Fruit fly (Drosophila melanogaster) whole organism, prepupa: Measurements from ENCODE around the gene CG13896.

Experiments used
- Blimp-1 ChIP-seq: fragments of 200-800 bp; sonication (Bioruptor generic); optimal IDR thresholded peaks from 3 replicates; lab custom pipeline; 2017; ENCODE audit warnings: missing biosample characterization, missing genetic modification characterization, mild to moderate bottlenecking, moderate library complexity, missing genetic modification reagents
- CG10669 ChIP-seq: fragments of 200-800 bp; sonication (Bioruptor generic); optimal IDR thresholded peaks from 3 replicates; lab custom pipeline; 2018; ENCODE audit warnings: missing biosample characterization, mild to moderate bottlenecking, missing genetic modification characterization, moderate library complexity
- CG11762 ChIP-seq: fragments of 200-800 bp; sonication (Bioruptor generic); optimal IDR thresholded peaks from 3 replicates; lab custom pipeline; 2016; ENCODE audit warnings: missing biosample characterization, missing genetic modification characterization; ENCODE audit not compliant: insufficient read depth
- CG11902 ChIP-seq: fragments of 200-800 bp; sonication (Bioruptor generic); optimal IDR thresholded peaks from 3 replicates; lab custom pipeline; 2016; ENCODE audit warnings: missing biosample characterization, missing genetic modification characterization
- CG15336 ChIP-seq: fragments of 200-800 bp; sonication (Bioruptor generic); IDR thresholded peaks from 2 replicates; pipeline ENCODE4 v1.3.6; 2022; ENCODE audit warnings: missing biosample characterization, missing genetic modification characterization
- CG1621 ChIP-seq: fragments of 200-800 bp; sonication (Bioruptor generic); optimal IDR thresholded peaks from 3 replicates; lab custom pipeline; 2018; ENCODE audit warnings: missing biosample characterization, mild to moderate bottlenecking, missing genetic modification characterization
- CG16779 ChIP-seq: fragments of 200-800 bp; sonication (Bioruptor generic); optimal IDR thresholded peaks from 3 replicates; lab custom pipeline; 2017; ENCODE audit warnings: missing biosample characterization, mild to moderate bottlenecking, missing genetic modification characterization
- CG3032 ChIP-seq: fragments of 200-800 bp; optimal IDR thresholded peaks from 2 replicates; lab custom pipeline; 2019; ENCODE audit warnings: missing biosample characterization, mild to moderate bottlenecking, missing genetic modification characterization, moderate library complexity
- CG31627 ChIP-seq: fragments of 200-800 bp; sonication (Bioruptor generic); optimal IDR thresholded peaks from 3 replicates; lab custom pipeline; 2016; ENCODE audit warnings: missing biosample characterization, missing genetic modification characterization
- CG32006 ChIP-seq: fragments of 200-800 bp; sonication (Bioruptor generic); optimal IDR thresholded peaks from 3 replicates; lab custom pipeline; 2017; ENCODE audit warnings: missing biosample characterization, mild to moderate bottlenecking, missing genetic modification characterization
- CG34406 ChIP-seq: fragments of 200-800 bp; sonication (Bioruptor generic); optimal IDR thresholded peaks from 3 replicates; lab custom pipeline; 2016; ENCODE audit warnings: missing biosample characterization, missing genetic modification characterization
- CG6163 ChIP-seq: fragments of 200-800 bp; sonication (Bioruptor generic); IDR thresholded peaks from 3 replicates; pipeline ENCODE4 v1.3.6; 2022; ENCODE audit warnings: missing biosample characterization, missing genetic modification characterization
- CG6276 ChIP-seq: fragments of 200-800 bp; sonication (Bioruptor generic); optimal IDR thresholded peaks from 2 replicates; lab custom pipeline; 2017; ENCODE audit warnings: missing biosample characterization, mild to moderate bottlenecking, missing genetic modification characterization
- CG6792 ChIP-seq: fragments of 200-800 bp; sonication (Bioruptor generic); optimal IDR thresholded peaks from 3 replicates; lab custom pipeline; 2016; ENCODE audit warnings: missing biosample characterization, missing genetic modification characterization
- CG6808 ChIP-seq: fragments of 200-800 bp; sonication (Bioruptor generic); optimal IDR thresholded peaks from 3 replicates; lab custom pipeline; 2017; ENCODE audit warnings: missing biosample characterization, missing genetic modification characterization, mild to moderate bottlenecking, moderate library complexity, missing genetic modification reagents
- CG8119 ChIP-seq: fragments of 200-800 bp; sonication (Bioruptor generic); IDR thresholded peaks from 3 replicates; pipeline ENCODE4 v1.3.6; 2022; ENCODE audit warnings: missing biosample characterization, missing genetic modification characterization
- CG8319 ChIP-seq: fragments of 200-800 bp; sonication (Bioruptor generic); optimal IDR thresholded peaks from 3 replicates; lab custom pipeline; 2016; ENCODE audit warnings: missing biosample characterization, missing genetic modification characterization
- CG8632 ChIP-seq: fragments of 200-800 bp; sonication (Bioruptor generic); optimal IDR thresholded peaks from 3 replicates; lab custom pipeline; 2016; ENCODE audit warnings: missing biosample characterization, missing genetic modification characterization
- CG9139 ChIP-seq: fragments of 200-800 bp; sonication (Bioruptor generic); optimal IDR thresholded peaks from 3 replicates; lab custom pipeline; 2017; ENCODE audit warnings: missing biosample characterization, mild to moderate bottlenecking, missing genetic modification characterization
- Eip75B ChIP-seq: fragments of 200-800 bp; sonication (Bioruptor generic); optimal IDR thresholded peaks from 3 replicates; lab custom pipeline; 2016; ENCODE audit warnings: missing biosample characterization, missing genetic modification characterization
- Eip78C ChIP-seq: fragments of 200-800 bp; sonication (Bioruptor generic); peaks from one replicate; lab custom pipeline; 2016; ENCODE audit warnings: missing biosample characterization, missing genetic modification characterization
- Eip93F ChIP-seq: fragments of 200-800 bp; sonication (Bioruptor generic); optimal IDR thresholded peaks from 2 replicates; lab custom pipeline; 2016; ENCODE audit warnings: missing biosample characterization, mild to moderate bottlenecking, missing genetic modification characterization
- Ets21C ChIP-seq: fragments of 200-800 bp; sonication (Bioruptor generic); optimal IDR thresholded peaks from 3 replicates; lab custom pipeline; 2016; ENCODE audit warnings: missing biosample characterization, missing genetic modification characterization
- Ets96B ChIP-seq: fragments of 200-800 bp; optimal IDR thresholded peaks from 2 replicates; lab custom pipeline; 2019; ENCODE audit warnings: missing biosample characterization, mild to moderate bottlenecking, missing genetic modification characterization, moderate library complexity
- Gug ChIP-seq: fragments of 200-800 bp; sonication (Bioruptor generic); IDR thresholded peaks from 2 replicates; pipeline ENCODE4 v1.3.6; 2022; ENCODE audit warnings: missing biosample characterization, missing genetic modification characterization
- Hr38 ChIP-seq: sonication (Bioruptor generic); optimal IDR thresholded peaks from 2 replicates; lab custom pipeline; 2016; ENCODE audit warnings: missing biosample characterization, missing genetic modification characterization
- Hr39 ChIP-seq: fragments of 200-800 bp; sonication (Bioruptor generic); optimal IDR thresholded peaks from 2 replicates; lab custom pipeline; 2016; ENCODE audit warnings: missing biosample characterization, missing genetic modification characterization
- Hr4 ChIP-seq: fragments of 200-800 bp; sonication (Bioruptor generic); optimal IDR thresholded peaks from 3 replicates; lab custom pipeline; 2016; ENCODE audit warnings: missing biosample characterization, missing genetic modification characterization
- Lpt ChIP-seq: fragments of 200-800 bp; sonication (Bioruptor generic); optimal IDR thresholded peaks from 3 replicates; lab custom pipeline; 2016; ENCODE audit warnings: missing biosample characterization, missing genetic modification characterization
- Met ChIP-seq: fragments of 200-800 bp; sonication (Bioruptor generic); optimal IDR thresholded peaks from 3 replicates; lab custom pipeline; 2016; ENCODE audit warnings: missing biosample characterization, missing genetic modification characterization
- OdsH ChIP-seq: fragments of 200-800 bp; sonication (Bioruptor generic); optimal IDR thresholded peaks from 3 replicates; lab custom pipeline; 2016; ENCODE audit warnings: missing biosample characterization, missing genetic modification characterization
- Smox ChIP-seq: fragments of 200-800 bp; sonication (Bioruptor generic); optimal IDR thresholded peaks from 3 replicates; lab custom pipeline; 2016; ENCODE audit warnings: missing biosample characterization, missing genetic modification characterization
- Sox102F ChIP-seq: fragments of 200-800 bp; sonication (Bioruptor generic); optimal IDR thresholded peaks from 2 replicates; lab custom pipeline; 2016; ENCODE audit warnings: missing biosample characterization, mild to moderate bottlenecking, missing genetic modification characterization
- Sox14 ChIP-seq: fragments of 200-800 bp; sonication (Bioruptor generic); optimal IDR thresholded peaks from 3 replicates; lab custom pipeline; 2016; ENCODE audit warnings: missing biosample characterization, missing genetic modification characterization
- Sox15 ChIP-seq: fragments of 200-800 bp; sonication (Bioruptor generic); optimal IDR thresholded peaks from 3 replicates; lab custom pipeline; 2016; ENCODE audit warnings: missing biosample characterization, missing genetic modification characterization
- achi ChIP-seq: fragments of 200-800 bp; sonication (Bioruptor generic); optimal IDR thresholded peaks from 3 replicates; lab custom pipeline; 2016; ENCODE audit warnings: missing biosample characterization, missing genetic modification characterization
- acj6 ChIP-seq: fragments of 200-800 bp; sonication (Bioruptor generic); optimal IDR thresholded peaks from 3 replicates; lab custom pipeline; 2016; ENCODE audit warnings: missing biosample characterization, missing genetic modification characterization
- cyc ChIP-seq: fragments of 200-800 bp; sonication (Bioruptor generic); optimal IDR thresholded peaks from 3 replicates; lab custom pipeline; 2016; ENCODE audit warnings: missing biosample characterization, missing genetic modification characterization
- dac ChIP-seq: fragments of 200-800 bp; sonication (Bioruptor generic); optimal IDR thresholded peaks from 2 replicates; lab custom pipeline; 2017; ENCODE audit warnings: missing biosample characterization, mild to moderate bottlenecking, missing genetic modification characterization
- eg ChIP-seq: fragments of 200-800 bp; sonication (Bioruptor generic); IDR thresholded peaks from 3 replicates; pipeline ENCODE4 v1.3.6; 2022; ENCODE audit warnings: missing biosample characterization, missing genetic modification characterization
- esn ChIP-seq: fragments of 200-800 bp; sonication (Bioruptor generic); optimal IDR thresholded peaks from 2 replicates; lab custom pipeline; 2016; ENCODE audit warnings: missing biosample characterization, mild to moderate bottlenecking, missing genetic modification characterization, moderate library complexity
- fd59A ChIP-seq: fragments of 200-800 bp; sonication (Bioruptor generic); optimal IDR thresholded peaks from 2 replicates; lab custom pipeline; 2017; ENCODE audit warnings: missing biosample characterization, mild to moderate bottlenecking, missing genetic modification characterization, missing genetic modification reagents
- fkh ChIP-seq: fragments of 200-800 bp; sonication (Bioruptor generic); optimal IDR thresholded peaks from 3 replicates; lab custom pipeline; 2017; ENCODE audit warnings: missing biosample characterization, mild to moderate bottlenecking, missing genetic modification characterization, moderate library complexity
- lz ChIP-seq: fragments of 200-800 bp; sonication (Bioruptor generic); optimal IDR thresholded peaks from 3 replicates; lab custom pipeline; 2016; ENCODE audit warnings: missing biosample characterization, missing genetic modification characterization
- net ChIP-seq: fragments of 200-800 bp; sonication (Bioruptor generic); optimal IDR thresholded peaks from 3 replicates; lab custom pipeline; 2016; ENCODE audit warnings: missing biosample characterization, missing genetic modification characterization
- pdm3 ChIP-seq: fragments of 200-800 bp; sonication (Bioruptor generic); optimal IDR thresholded peaks from 3 replicates; lab custom pipeline; 2016; ENCODE audit warnings: missing biosample characterization, missing genetic modification characterization
- salr ChIP-seq, 2 experiments: fragments of 200-800 bp; sonication (Bioruptor generic); optimal IDR thresholded peaks; 3 replicates each; lab custom pipeline; 2016 to 2018; ENCODE audit warnings: missing biosample characterization in 2 of 2, missing genetic modification characterization in 2 of 2, mild to moderate bottlenecking in 1 of 2
- ss ChIP-seq, 2 experiments: fragments of 200-800 bp; sonication (Bioruptor generic); optimal IDR thresholded peaks; 2 replicates in 1 of 2; 3 replicates in 1 of 2; lab custom pipeline; 2017 to 2018; ENCODE audit warnings: mild to moderate bottlenecking in 2 of 2, missing biosample characterization in 2 of 2, missing genetic modification characterization in 2 of 2, moderate library complexity in 1 of 2
- svp ChIP-seq: fragments of 200-800 bp; sonication (Bioruptor generic); peaks from one replicate; lab custom pipeline; 2016; ENCODE audit warnings: missing biosample characterization, missing genetic modification characterization
- topi ChIP-seq: fragments of 200-800 bp; sonication (Bioruptor generic); optimal IDR thresholded peaks from 3 replicates; lab custom pipeline; 2016; ENCODE audit warnings: missing biosample characterization, missing genetic modification characterization

Gene CG13896

dm6 chr3L:742389-742951 lies 30.8 kb upstream of the CG13896 start (continued):
- TF ChIP-seq CG8319 (no peak), CG6792 (GFP tag; lab: Kevin White, UChicago) (no peak), CG32006 (no peak), Smox (GFP tag; lab: Kevin White, UChicago) (no peak)

dm6 chr3L:741687-742086 lies 30.0 kb upstream of the CG13896 start:
- TF ChIP-seq Gug (GFP tag; lab: Robert Waterston, UW) (peak; percentile 68), Sox15 (GFP tag; lab: Kevin White, UChicago) (no peak), Eip78C (GFP tag; lab: Kevin White, UChicago) (peak; percentile 87), lz (GFP tag; lab: Kevin White, UChicago) (peak; percentile 13), CG6808 (GFP tag; lab: Kevin White, UChicago) (no peak), acj6 (GFP tag; lab: Kevin White, UChicago) (peak; percentile 16), CG11902 (GFP tag; lab: Kevin White, UChicago) (no peak), Ets21C (no peak), topi (GFP tag; lab: Kevin White, UChicago) (peak; percentile 18), eg (GFP tag; lab: Robert Waterston, UW) (peak; percentile 91), esn (GFP tag; lab: Kevin White, UChicago) (no peak), fd59A (GFP tag; lab: Kevin White, UChicago) (no peak), CG8632 (GFP tag; lab: Kevin White, UChicago) (peak; percentile 11), Eip93F (no peak), CG3032 (tag; lab: Kevin White, UChicago) (peak; percentile 18), CG1621 (peak; percentile 3), salr (GFP tag; optimal IDR thresholded peaks at IDR 0.05; lab: Kevin White, UChicago) (peak in 1 of 2 experiments; percentile 63), Lpt (GFP tag; lab: Kevin White, UChicago) (peak; percentile 86), svp (GFP tag; lab: Kevin White, UChicago) (peak; percentile 59), Blimp-1 (GFP tag; lab: Kevin White, UChicago) (no peak), CG6163 (GFP tag; lab: Robert Waterston, UW) (peak; percentile 82), Hr38 (GFP tag; lab: Kevin White, UChicago) (no peak), CG11762 (peak; percentile 41), Sox14 (GFP tag; lab: Kevin White, UChicago) (peak; percentile 52), CG15336 (GFP tag; lab: Robert Waterston, UW) (peak; percentile 87), Ets96B (tag; lab: Kevin White, UChicago) (peak; percentile 33), Hr39 (GFP tag; lab: Kevin White, UChicago) (no peak), Eip75B (peak; percentile 56), Sox102F (GFP tag; lab: Kevin White, UChicago) (no peak), Hr4 (GFP tag; lab: Kevin White, UChicago) (peak; percentile 94), pdm3 (peak; percentile 49), CG16779 (peak; percentile 22), CG34406 (GFP tag; lab: Kevin White, UChicago) (peak; percentile 2), CG8119 (GFP tag; lab: Robert Waterston, UW) (peak; percentile 90), CG10669 (peak; percentile 19), fkh (GFP tag; lab: Kevin White, UChicago) (no peak), Met (GFP tag; lab: Kevin White, UChicago) (peak; percentile 18), OdsH (peak; percentile 60), CG6276 (GFP tag; lab: Kevin White, UChicago) (peak; percentile 74), CG31627 (GFP tag; lab: Kevin White, UChicago) (no peak), CG32006 (peak; percentile 95), CG9139 (no peak), ss (GFP tag; optimal IDR thresholded peaks at IDR 0.05; lab: Kevin White, UChicago) (no peak), cyc (GFP tag; lab: Kevin White, UChicago) (no peak), net (peak; percentile 32), Smox (GFP tag; lab: Kevin White, UChicago) (no peak), dac (GFP tag; lab: Kevin White, UChicago) (peak; percentile 88), achi (peak; percentile 73), CG6792 (GFP tag; lab: Kevin White, UChicago) (no peak)
